Fruit fly (Drosophila melanogaster) whole organism, adult: Measurements from ENCODE around the gene CG31897.

Experiments used
- cic ChIP-seq: fragments of 200-800 bp; sonication (Bioruptor generic); optimal IDR thresholded peaks from 2 replicates; lab custom pipeline; 2017; ENCODE audit warnings: missing biosample characterization, mild to moderate bottlenecking, missing genetic modification characterization, moderate library complexity
- kay ChIP-seq: fragments of 200-800 bp; sonication (Bioruptor generic); peaks from one replicate; lab custom pipeline; 2016; ENCODE audit warnings: missing biosample characterization, missing genetic modification characterization, borderline replicate concordance
- tj ChIP-seq: fragments of 200-800 bp; sonication (Bioruptor generic); optimal IDR thresholded peaks from 3 replicates; lab custom pipeline; 2017; ENCODE audit warnings: missing biosample characterization, mild to moderate bottlenecking, missing genetic modification characterization, moderate library complexity
- toe ChIP-seq: fragments of 200-800 bp; sonication (Bioruptor generic); optimal IDR thresholded peaks from 2 replicates; lab custom pipeline; 2016; ENCODE audit warnings: missing biosample characterization, missing genetic modification characterization

DNA sequence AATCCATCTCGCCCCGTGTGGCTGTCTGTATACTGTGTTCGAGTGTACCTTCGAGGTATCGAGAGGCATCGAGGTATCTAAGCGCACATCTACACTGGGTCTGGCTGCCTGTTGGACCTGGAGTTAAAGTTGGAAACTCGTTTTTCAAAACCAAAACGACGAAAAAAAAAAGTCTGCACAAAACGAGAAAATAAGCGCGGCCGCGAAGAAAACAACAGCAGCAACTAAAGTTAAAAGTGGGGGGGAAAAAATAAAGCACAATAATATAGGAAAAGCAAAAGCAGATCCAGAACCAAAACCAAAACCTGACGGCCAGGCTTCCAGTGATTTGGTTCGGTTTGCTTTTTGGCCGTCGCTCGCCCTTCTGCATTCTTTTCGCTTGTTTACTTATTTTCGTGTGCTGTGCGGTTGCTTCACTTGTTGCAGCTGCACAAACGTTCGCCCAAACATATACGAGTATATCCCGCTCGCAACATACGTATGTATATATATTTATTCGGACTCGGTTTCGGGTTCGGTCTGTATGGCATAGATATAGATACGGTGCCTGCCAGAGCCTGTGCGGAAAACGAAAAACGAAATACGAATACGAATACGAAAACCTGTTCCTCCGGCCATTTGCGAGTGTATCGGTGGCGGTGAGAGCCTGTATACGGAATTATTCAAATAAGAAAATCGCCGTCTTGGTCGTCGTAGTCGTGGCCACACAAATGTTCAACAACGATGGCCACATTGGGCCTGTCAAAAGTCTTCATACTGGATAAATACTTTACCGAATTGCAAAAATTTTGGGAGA lies 36.9 kb downstream of the CG31897 start:
- TF ChIP-seq toe (GFP tag; lab: Kevin White, UChicago): no peak
- no peak for TF ChIP-seq tj
- no peak for TF ChIP-seq kay (GFP tag; lab: Kevin White, UChicago)
- no peak for TF ChIP-seq cic (GFP tag; lab: Kevin White, UChicago)
